Fruit fly (Drosophila melanogaster) whole organism, embryonic: ENCODE measurements around the gene Pgm1.

Source experiments
- Bdp1 ChIP-seq: fragments of 200-800 bp; sonication (Bioruptor generic); optimal IDR thresholded peaks from 3 replicates; lab custom pipeline; 2016; ENCODE audit warnings: missing biosample characterization, missing genetic modification characterization
- CG10979 ChIP-seq: fragments of 200-800 bp; sonication (Bioruptor generic); optimal IDR thresholded peaks from 2 replicates; lab custom pipeline; 2018; ENCODE audit warnings: missing biosample characterization, mild to moderate bottlenecking, missing genetic modification characterization, moderate library complexity
- CG11085 ChIP-seq: fragments of 200-800 bp; sonication (Bioruptor generic); IDR thresholded peaks from 2 replicates; pipeline ENCODE4 v1.3.6; 2022; ENCODE audit warnings: missing biosample characterization, missing genetic modification characterization
- CG12299 ChIP-seq: fragments of 200-800 bp; sonication (Bioruptor generic); optimal IDR thresholded peaks from 2 replicates; lab custom pipeline; 2018; ENCODE audit warnings: missing biosample characterization, mild to moderate bottlenecking, missing genetic modification characterization
- CG13296 ChIP-seq: fragments of 200-800 bp; sonication (Bioruptor generic); optimal IDR thresholded peaks from 3 replicates; lab custom pipeline; 2018; ENCODE audit warnings: missing biosample characterization, mild to moderate bottlenecking, missing genetic modification characterization
- CG14441 ChIP-seq: fragments of 200-800 bp; sonication (Bioruptor generic); IDR thresholded peaks from 2 replicates; pipeline ENCODE4 v1.3.6; 2022; ENCODE audit warnings: missing biosample characterization, missing genetic modification characterization
- CG14710 ChIP-seq: fragments of 200-800 bp; sonication (Bioruptor generic); optimal IDR thresholded peaks from 3 replicates; lab custom pipeline; 2019; ENCODE audit warnings: missing biosample characterization, mild to moderate bottlenecking, missing genetic modification characterization, moderate library complexity
- CG1603 ChIP-seq: fragments of 200-800 bp; sonication (Bioruptor generic); optimal IDR thresholded peaks from 2 replicates; lab custom pipeline; 2019; ENCODE audit warnings: missing biosample characterization, mild to moderate bottlenecking, missing genetic modification characterization, moderate library complexity
- CG17385 ChIP-seq: fragments of 200-800 bp; sonication (Bioruptor generic); optimal IDR thresholded peaks from 3 replicates; lab custom pipeline; 2018; ENCODE audit warnings: missing biosample characterization, mild to moderate bottlenecking, missing genetic modification characterization
- CG17912 ChIP-seq: fragments of 200-800 bp; sonication (Bioruptor generic); optimal IDR thresholded peaks from 2 replicates; lab custom pipeline; 2018; ENCODE audit warnings: missing biosample characterization, mild to moderate bottlenecking, missing genetic modification characterization
- CG2129 ChIP-seq: fragments of 200-800 bp; sonication (Bioruptor generic); IDR thresholded peaks from 2 replicates; pipeline ENCODE4 v1.3.6; 2022; ENCODE audit warnings: missing biosample characterization, missing genetic modification characterization; ENCODE audit not compliant: partially characterized antibody
- CG3065 ChIP-seq: fragments of 200-800 bp; sonication (Bioruptor generic); optimal IDR thresholded peaks from 2 replicates; lab custom pipeline; 2016; ENCODE audit warnings: missing biosample characterization, missing genetic modification characterization
- CG32767 ChIP-seq: fragments of 200-800 bp; sonication (Bioruptor generic); IDR thresholded peaks from 2 replicates; pipeline ENCODE4 v1.3.6; 2022; ENCODE audit warnings: missing biosample characterization, missing genetic modification characterization
- CG7372 ChIP-seq: fragments of 200-800 bp; sonication (Bioruptor generic); IDR thresholded peaks from 2 replicates; pipeline ENCODE4 v1.3.6; 2022; ENCODE audit warnings: missing biosample characterization, missing genetic modification characterization
- CG7556 ChIP-seq: fragments of 200-800 bp; sonication (Bioruptor generic); optimal IDR thresholded peaks from 2 replicates; lab custom pipeline; 2017; ENCODE audit warnings: missing biosample characterization, mild to moderate bottlenecking, missing genetic modification characterization
- CG7987 ChIP-seq: fragments of 200-800 bp; sonication (Bioruptor generic); optimal IDR thresholded peaks from 2 replicates; lab custom pipeline; 2018; ENCODE audit warnings: missing biosample characterization, mild to moderate bottlenecking, missing genetic modification characterization, moderate library complexity
- CG8089 ChIP-seq: fragments of 200-800 bp; sonication (Bioruptor generic); optimal IDR thresholded peaks from 3 replicates; lab custom pipeline; 2016; ENCODE audit warnings: missing biosample characterization, missing genetic modification characterization
- CG8944 ChIP-seq: fragments of 200-800 bp; sonication (Bioruptor generic); optimal IDR thresholded peaks from 3 replicates; lab custom pipeline; 2016; ENCODE audit warnings: missing biosample characterization, missing genetic modification characterization
- CG9437 ChIP-seq: fragments of 200-800 bp; sonication (Bioruptor generic); optimal IDR thresholded peaks from 2 replicates; lab custom pipeline; 2018; ENCODE audit warnings: missing biosample characterization, mild to moderate bottlenecking, missing genetic modification characterization
- CoRest ChIP-seq: fragments of 200-800 bp; sonication (Bioruptor generic); optimal IDR thresholded peaks from 3 replicates; lab custom pipeline; 2018; ENCODE audit warnings: missing biosample characterization, mild to moderate bottlenecking, missing genetic modification characterization, moderate library complexity
- Doc2 ChIP-seq: fragments of 200-800 bp; sonication (Bioruptor generic); IDR thresholded peaks from 2 replicates; pipeline ENCODE4 v1.3.6; 2022; ENCODE audit warnings: missing biosample characterization, missing genetic modification characterization
- ERR ChIP-seq: fragments of 200-800 bp; sonication (Bioruptor generic); optimal IDR thresholded peaks from 2 replicates; lab custom pipeline; 2016; ENCODE audit warnings: missing biosample characterization, missing genetic modification characterization
- Elba2 ChIP-seq: fragments of 200-800 bp; sonication (Bioruptor generic); optimal IDR thresholded peaks from 3 replicates; lab custom pipeline; 2016; ENCODE audit warnings: missing biosample characterization, missing genetic modification characterization
- H15 ChIP-seq: fragments of 200-800 bp; sonication (Bioruptor generic); IDR thresholded peaks from 3 replicates; pipeline ENCODE4 v1.3.6; 2022; ENCODE audit warnings: missing biosample characterization, missing genetic modification characterization
- Med ChIP-seq: fragments of 200-800 bp; sonication (Bioruptor generic); peaks from one replicate; lab custom pipeline; 2016; ENCODE audit warnings: missing biosample characterization, missing genetic modification characterization, mild to moderate bottlenecking, inconsistent platforms, moderate library complexity
- NC2β ChIP-seq: fragments of 200-800 bp; sonication (Bioruptor generic); optimal IDR thresholded peaks from 2 replicates; lab custom pipeline; 2016; ENCODE audit warnings: missing biosample characterization, missing genetic modification characterization
- NfI ChIP-seq: fragments of 200-800 bp; sonication (Bioruptor generic); optimal IDR thresholded peaks from 3 replicates; lab custom pipeline; 2018; ENCODE audit warnings: missing biosample characterization, mild to moderate bottlenecking, missing genetic modification characterization, moderate library complexity
- Optix ChIP-seq: fragments of 200-800 bp; sonication (Bioruptor generic); IDR thresholded peaks from 3 replicates; pipeline ENCODE4 v1.3.6; 2022; ENCODE audit warnings: missing biosample characterization, missing genetic modification characterization
- PHDP ChIP-seq: fragments of 200-800 bp; sonication (Bioruptor generic); optimal IDR thresholded peaks from 3 replicates; lab custom pipeline; 2018; ENCODE audit warnings: missing biosample characterization, mild to moderate bottlenecking, missing genetic modification characterization, moderate library complexity
- Scr ChIP-seq: fragments of 200-800 bp; sonication (Bioruptor generic); IDR thresholded peaks from 2 replicates; pipeline ENCODE4 v1.3.6; 2022; ENCODE audit warnings: missing biosample characterization, missing genetic modification characterization; ENCODE audit not compliant: partially characterized antibody
- Six4 ChIP-seq: fragments of 200-800 bp; sonication (Bioruptor generic); optimal IDR thresholded peaks from 2 replicates; lab custom pipeline; 2016; ENCODE audit warnings: missing biosample characterization, missing genetic modification characterization
- Xrp1 ChIP-seq: fragments of 200-800 bp; sonication (Bioruptor generic); IDR thresholded peaks from 2 replicates; pipeline ENCODE4 v1.3.6; 2022; ENCODE audit warnings: missing biosample characterization, missing genetic modification characterization
- YL-1 ChIP-seq: fragments of 200-800 bp; sonication (Bioruptor generic); optimal IDR thresholded peaks from 3 replicates; lab custom pipeline; 2017; ENCODE audit warnings: missing biosample characterization, mild to moderate bottlenecking, missing genetic modification characterization
- ac ChIP-seq: fragments of 200-800 bp; sonication (Bioruptor generic); optimal IDR thresholded peaks from 3 replicates; lab custom pipeline; 2017; ENCODE audit warnings: missing biosample characterization, mild to moderate bottlenecking, missing genetic modification characterization
- crc ChIP-seq: fragments of 200-800 bp; sonication (Bioruptor generic); optimal IDR thresholded peaks from 2 replicates; lab custom pipeline; 2016; ENCODE audit warnings: missing biosample characterization, missing genetic modification characterization
- dm ChIP-seq: fragments of 200-800 bp; sonication (Bioruptor generic); optimal IDR thresholded peaks from 3 replicates; lab custom pipeline; 2016; ENCODE audit warnings: missing biosample characterization, missing genetic modification characterization
- emc ChIP-seq: fragments of 200-800 bp; sonication (Bioruptor generic); optimal IDR thresholded peaks from 2 replicates; lab custom pipeline; 2016; ENCODE audit warnings: missing biosample characterization, missing genetic modification characterization
- exex ChIP-seq: fragments of 200-800 bp; sonication (Bioruptor generic); optimal IDR thresholded peaks from 4 replicates; lab custom pipeline; 2018; ENCODE audit warnings: missing biosample characterization, mild to moderate bottlenecking, missing genetic modification characterization, moderate library complexity
- gcm ChIP-seq: fragments of 200-800 bp; sonication (Bioruptor generic); optimal IDR thresholded peaks from 2 replicates; lab custom pipeline; 2019; ENCODE audit warnings: missing biosample characterization, mild to moderate bottlenecking, missing genetic modification characterization, moderate library complexity
- h ChIP-seq: fragments of >200 bp; optimal IDR thresholded peaks from 2 replicates; lab custom pipeline; 2017
- klu ChIP-seq: fragments of 200-800 bp; sonication (Bioruptor generic); IDR thresholded peaks from 2 replicates; pipeline ENCODE4 v1.3.6; 2022; ENCODE audit warnings: missing biosample characterization, missing genetic modification characterization
- lmd ChIP-seq: fragments of 200-800 bp; sonication (Bioruptor generic); IDR thresholded peaks from 2 replicates; pipeline ENCODE4 v1.3.6; 2022; ENCODE audit warnings: missing biosample characterization, missing genetic modification characterization
- nerfin-2 ChIP-seq: fragments of 200-800 bp; sonication (Bioruptor generic); IDR thresholded peaks from 2 replicates; pipeline ENCODE4 v1.3.6; 2022; ENCODE audit warnings: missing biosample characterization, missing genetic modification characterization; ENCODE audit not compliant: partially characterized antibody
- pb ChIP-seq: fragments of 200-800 bp; sonication (Bioruptor generic); optimal IDR thresholded peaks from 3 replicates; lab custom pipeline; 2016; ENCODE audit warnings: missing biosample characterization, missing genetic modification characterization
- pnt ChIP-seq: fragments of 200-800 bp; sonication (Bioruptor generic); optimal IDR thresholded peaks from 3 replicates; lab custom pipeline; 2016; ENCODE audit warnings: missing biosample characterization, missing genetic modification characterization
- sc ChIP-seq, 3 experiments: fragments of >200 bp in 2 of 3; fragments of 200-800 bp in 1 of 3; sonication (Bioruptor generic) in 1 of 3; optimal IDR thresholded peaks; 2 replicates in 2 of 3; 3 replicates in 1 of 3; lab custom pipeline; 2017; ENCODE audit warnings: mild to moderate bottlenecking in 1 of 3, missing biosample characterization in 1 of 3, missing genetic modification characterization in 1 of 3, missing genetic modification reagents in 1 of 3
- shn ChIP-seq: fragments of 200-800 bp; sonication (Bioruptor generic); optimal IDR thresholded peaks from 3 replicates; lab custom pipeline; 2016; ENCODE audit warnings: missing biosample characterization, missing genetic modification characterization
- sim ChIP-seq: fragments of 200-800 bp; sonication (Bioruptor generic); IDR thresholded peaks from 2 replicates; pipeline ENCODE4 v1.3.6; 2022; ENCODE audit warnings: missing biosample characterization, missing genetic modification characterization
- tio ChIP-seq: fragments of 200-800 bp; sonication (Bioruptor generic); optimal IDR thresholded peaks from 2 replicates; lab custom pipeline; 2017; ENCODE audit warnings: missing biosample characterization, missing genetic modification characterization, inconsistent platforms
- vvl ChIP-seq: fragments of 200-800 bp; sonication (Bioruptor generic); IDR thresholded peaks from 2 replicates; pipeline ENCODE4 v1.3.6; 2022; ENCODE audit warnings: missing biosample characterization, missing genetic modification characterization

The Pgm1 gene

DNA sequence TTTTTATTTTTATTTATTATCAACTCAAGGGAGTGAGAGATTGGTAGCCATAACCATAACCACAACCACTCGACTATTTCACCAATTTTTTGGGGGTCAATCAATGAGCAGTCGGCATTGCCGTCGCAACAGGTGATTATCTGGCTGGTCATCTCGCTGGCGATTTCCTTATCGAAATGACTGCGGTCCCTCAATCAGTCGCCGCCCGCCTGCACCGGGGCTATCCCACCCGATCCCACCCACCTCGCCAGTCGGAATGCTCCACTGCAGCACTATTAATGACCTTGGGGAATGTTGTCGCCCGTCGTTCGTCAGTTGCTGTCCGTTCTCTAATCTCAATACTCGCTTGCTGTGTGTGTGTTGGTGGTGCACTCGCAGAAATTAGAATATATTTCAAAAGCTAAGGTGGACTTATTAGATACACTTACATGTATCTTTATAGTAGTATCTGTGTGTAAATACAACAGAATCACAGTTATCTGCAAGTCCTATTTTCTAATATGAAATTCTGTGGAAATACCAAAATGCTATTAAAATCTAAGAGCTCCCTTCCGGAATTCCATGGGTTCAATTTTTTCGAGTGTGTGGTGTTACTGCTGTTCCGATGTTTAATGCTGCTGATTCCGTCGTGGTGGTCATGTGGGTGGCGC lies 32.2 kb upstream of the Pgm1 start (continued):
- TF ChIP-seq NC2β, result peak; percentile 1
- no peak for TF ChIP-seq ac
- TF ChIP-seq Scr (GFP tag; lab: Robert Waterston, UW), result no peak
- peak; percentile 45 for TF ChIP-seq dm (GFP tag; lab: Kevin White, UChicago)
- no peak for TF ChIP-seq CG3065 (GFP tag; lab: Kevin White, UChicago)
- TF ChIP-seq exex, result no peak
- TF ChIP-seq Med (GFP tag; lab: Kevin White, UChicago), result peak; percentile 82
- TF ChIP-seq Bdp1, result peak; percentile 65
- peak; percentile 35; the same call in 1 of the 2 replicates for TF ChIP-seq CG7372
- TF ChIP-seq CG8944, result no peak
- peak; percentile 73 for TF ChIP-seq lmd (GFP tag; lab: Robert Waterston, UW)
- no peak for TF ChIP-seq CG32767
- TF ChIP-seq emc, result peak; percentile 16
- TF ChIP-seq Six4 (GFP tag; lab: Kevin White, UChicago), result no peak
- no peak for TF ChIP-seq pb (GFP tag; lab: Kevin White, UChicago)
- peak; percentile 10; the same call in 1 of the 3 replicates for TF ChIP-seq Optix (GFP tag; lab: Robert Waterston, UW)
- peak; percentile 45; the same call in 1 of the 2 replicates for TF ChIP-seq Xrp1
- TF ChIP-seq CG7987 (GFP tag; lab: Kevin White, UChicago), result peak; percentile 55
- TF ChIP-seq CG14710 (tag; lab: Kevin White, UChicago), result peak; percentile 13
- peak; percentile 58 for TF ChIP-seq PHDP (tag; lab: Kevin White, UChicago)
- TF ChIP-seq CG1603 (tag; lab: Kevin White, UChicago), result peak; percentile 51
- TF ChIP-seq Elba2 (GFP tag; lab: Kevin White, UChicago), result no peak
- no peak for TF ChIP-seq gcm
- no peak for TF ChIP-seq sim
- peak; percentile 17 for TF ChIP-seq CG8089 (GFP tag; lab: Kevin White, UChicago)
- peak; percentile 70 for TF ChIP-seq CG13296
- TF ChIP-seq ERR (GFP tag; lab: Kevin White, UChicago), result peak; percentile 69
- TF ChIP-seq h (lab: Kevin White, UChicago), result no peak
- TF ChIP-seq CoRest (tag; lab: Kevin White, UChicago), result peak; percentile 82
- TF ChIP-seq CG10979 (tag; lab: Kevin White, UChicago), result peak; percentile 49
- TF ChIP-seq CG17385 (GFP tag; lab: Kevin White, UChicago), result peak; percentile 65
- TF ChIP-seq pnt (GFP tag; lab: Kevin White, UChicago), result peak; percentile 44
- TF ChIP-seq nerfin-2 (GFP tag; lab: Robert Waterston, UW), result no peak; the same call in 1 of the 2 replicates
- peak; percentile 51; the same call in 1 of the 2 replicates for TF ChIP-seq vvl (GFP tag; lab: Robert Waterston, UW)
- no peak for TF ChIP-seq sc (optimal IDR thresholded peaks at IDR 0.05; lab: Kevin White, UChicago)
- peak; percentile 39 for TF ChIP-seq sc (GFP tag; optimal IDR thresholded peaks at IDR 0.05; lab: Kevin White, UChicago)
- TF ChIP-seq CG9437 (GFP tag; lab: Kevin White, UChicago), result peak; percentile 56
- TF ChIP-seq klu (GFP tag; lab: Robert Waterston, UW), result peak; percentile 59
- TF ChIP-seq CG2129, result no peak
- peak; percentile 47 for TF ChIP-seq NfI (GFP tag; lab: Kevin White, UChicago)
- no peak for TF ChIP-seq CG12299 (tag; lab: Kevin White, UChicago)
- TF ChIP-seq CG11085, result no peak
- peak; percentile 63 for TF ChIP-seq CG7556 (GFP tag; lab: Kevin White, UChicago)
- no peak for TF ChIP-seq CG17912 (GFP tag; lab: Kevin White, UChicago)
- peak; percentile 73 for TF ChIP-seq shn
- peak; percentile 37 for TF ChIP-seq crc (GFP tag; lab: Kevin White, UChicago)
- peak; percentile 43 for TF ChIP-seq tio (GFP tag; lab: Kevin White, UChicago)
- TF ChIP-seq YL-1 (GFP tag; lab: Kevin White, UChicago), result no peak
- TF ChIP-seq CG14441 (GFP tag; lab: Robert Waterston, UW), result peak; percentile 33; the same call in 1 of the 2 replicates
- no peak for TF ChIP-seq Doc2 (GFP tag; lab: Robert Waterston, UW)
- peak; percentile 29; the same call in 1 of the 3 replicates for TF ChIP-seq H15 (GFP tag; lab: Robert Waterston, UW)
